Fruit fly (Drosophila melanogaster) whole organism, prepupa: ENCODE data around the gene Uros2.

Source experiments
- Blimp-1 ChIP-seq: fragments of 200-800 bp; sonication (Bioruptor generic); optimal IDR thresholded peaks from 3 replicates; lab custom pipeline; 2017; ENCODE audit warnings: missing biosample characterization, missing genetic modification characterization, mild to moderate bottlenecking, moderate library complexity, missing genetic modification reagents
- CG10631 ChIP-seq: fragments of 200-800 bp; sonication (Bioruptor generic); optimal IDR thresholded peaks from 2 replicates; lab custom pipeline; 2016; ENCODE audit warnings: missing biosample characterization, missing genetic modification characterization
- CG10669 ChIP-seq: fragments of 200-800 bp; sonication (Bioruptor generic); optimal IDR thresholded peaks from 3 replicates; lab custom pipeline; 2018; ENCODE audit warnings: missing biosample characterization, mild to moderate bottlenecking, missing genetic modification characterization, moderate library complexity
- CG11762 ChIP-seq: fragments of 200-800 bp; sonication (Bioruptor generic); optimal IDR thresholded peaks from 3 replicates; lab custom pipeline; 2016; ENCODE audit warnings: missing biosample characterization, missing genetic modification characterization; ENCODE audit not compliant: insufficient read depth
- CG11902 ChIP-seq: fragments of 200-800 bp; sonication (Bioruptor generic); optimal IDR thresholded peaks from 3 replicates; lab custom pipeline; 2016; ENCODE audit warnings: missing biosample characterization, missing genetic modification characterization
- CG1621 ChIP-seq: fragments of 200-800 bp; sonication (Bioruptor generic); optimal IDR thresholded peaks from 3 replicates; lab custom pipeline; 2018; ENCODE audit warnings: missing biosample characterization, mild to moderate bottlenecking, missing genetic modification characterization
- CG16779 ChIP-seq: fragments of 200-800 bp; sonication (Bioruptor generic); optimal IDR thresholded peaks from 3 replicates; lab custom pipeline; 2017; ENCODE audit warnings: missing biosample characterization, mild to moderate bottlenecking, missing genetic modification characterization
- CG3032 ChIP-seq: fragments of 200-800 bp; optimal IDR thresholded peaks from 2 replicates; lab custom pipeline; 2019; ENCODE audit warnings: missing biosample characterization, mild to moderate bottlenecking, missing genetic modification characterization, moderate library complexity
- CG31627 ChIP-seq: fragments of 200-800 bp; sonication (Bioruptor generic); optimal IDR thresholded peaks from 3 replicates; lab custom pipeline; 2016; ENCODE audit warnings: missing biosample characterization, missing genetic modification characterization
- CG32006 ChIP-seq: fragments of 200-800 bp; sonication (Bioruptor generic); optimal IDR thresholded peaks from 3 replicates; lab custom pipeline; 2017; ENCODE audit warnings: missing biosample characterization, mild to moderate bottlenecking, missing genetic modification characterization
- CG34406 ChIP-seq: fragments of 200-800 bp; sonication (Bioruptor generic); optimal IDR thresholded peaks from 3 replicates; lab custom pipeline; 2016; ENCODE audit warnings: missing biosample characterization, missing genetic modification characterization
- CG4318 ChIP-seq: fragments of 200-800 bp; sonication (Bioruptor generic); optimal IDR thresholded peaks from 3 replicates; lab custom pipeline; 2017; ENCODE audit warnings: missing biosample characterization, mild to moderate bottlenecking, missing genetic modification characterization
- CG6163 ChIP-seq: fragments of 200-800 bp; sonication (Bioruptor generic); IDR thresholded peaks from 3 replicates; pipeline ENCODE4 v1.3.6; 2022; ENCODE audit warnings: missing biosample characterization, missing genetic modification characterization
- CG6276 ChIP-seq: fragments of 200-800 bp; sonication (Bioruptor generic); optimal IDR thresholded peaks from 2 replicates; lab custom pipeline; 2017; ENCODE audit warnings: missing biosample characterization, mild to moderate bottlenecking, missing genetic modification characterization
- CG6808 ChIP-seq: fragments of 200-800 bp; sonication (Bioruptor generic); optimal IDR thresholded peaks from 3 replicates; lab custom pipeline; 2017; ENCODE audit warnings: missing biosample characterization, missing genetic modification characterization, mild to moderate bottlenecking, moderate library complexity, missing genetic modification reagents
- CG6854 ChIP-seq: fragments of 200-800 bp; sonication (Bioruptor generic); optimal IDR thresholded peaks from 2 replicates; lab custom pipeline; 2017; ENCODE audit warnings: missing biosample characterization, mild to moderate bottlenecking, missing genetic modification characterization
- CG7368 ChIP-seq: fragments of 200-800 bp; sonication (Bioruptor generic); optimal IDR thresholded peaks from 3 replicates; lab custom pipeline; 2016; ENCODE audit warnings: missing biosample characterization, missing genetic modification characterization
- CG9139 ChIP-seq: fragments of 200-800 bp; sonication (Bioruptor generic); optimal IDR thresholded peaks from 3 replicates; lab custom pipeline; 2017; ENCODE audit warnings: missing biosample characterization, mild to moderate bottlenecking, missing genetic modification characterization
- Eip75B ChIP-seq: fragments of 200-800 bp; sonication (Bioruptor generic); optimal IDR thresholded peaks from 3 replicates; lab custom pipeline; 2016; ENCODE audit warnings: missing biosample characterization, missing genetic modification characterization
- Eip78C ChIP-seq: fragments of 200-800 bp; sonication (Bioruptor generic); peaks from one replicate; lab custom pipeline; 2016; ENCODE audit warnings: missing biosample characterization, missing genetic modification characterization
- Eip93F ChIP-seq: fragments of 200-800 bp; sonication (Bioruptor generic); optimal IDR thresholded peaks from 2 replicates; lab custom pipeline; 2016; ENCODE audit warnings: missing biosample characterization, mild to moderate bottlenecking, missing genetic modification characterization
- Ets21C ChIP-seq: fragments of 200-800 bp; sonication (Bioruptor generic); optimal IDR thresholded peaks from 3 replicates; lab custom pipeline; 2016; ENCODE audit warnings: missing biosample characterization, missing genetic modification characterization
- Gug ChIP-seq: fragments of 200-800 bp; sonication (Bioruptor generic); IDR thresholded peaks from 2 replicates; pipeline ENCODE4 v1.3.6; 2022; ENCODE audit warnings: missing biosample characterization, missing genetic modification characterization
- Hr38 ChIP-seq: sonication (Bioruptor generic); optimal IDR thresholded peaks from 2 replicates; lab custom pipeline; 2016; ENCODE audit warnings: missing biosample characterization, missing genetic modification characterization
- Hr39 ChIP-seq: fragments of 200-800 bp; sonication (Bioruptor generic); optimal IDR thresholded peaks from 2 replicates; lab custom pipeline; 2016; ENCODE audit warnings: missing biosample characterization, missing genetic modification characterization
- Hr4 ChIP-seq: fragments of 200-800 bp; sonication (Bioruptor generic); optimal IDR thresholded peaks from 3 replicates; lab custom pipeline; 2016; ENCODE audit warnings: missing biosample characterization, missing genetic modification characterization
- Lpt ChIP-seq: fragments of 200-800 bp; sonication (Bioruptor generic); optimal IDR thresholded peaks from 3 replicates; lab custom pipeline; 2016; ENCODE audit warnings: missing biosample characterization, missing genetic modification characterization
- Met ChIP-seq: fragments of 200-800 bp; sonication (Bioruptor generic); optimal IDR thresholded peaks from 3 replicates; lab custom pipeline; 2016; ENCODE audit warnings: missing biosample characterization, missing genetic modification characterization
- Sox102F ChIP-seq: fragments of 200-800 bp; sonication (Bioruptor generic); optimal IDR thresholded peaks from 2 replicates; lab custom pipeline; 2016; ENCODE audit warnings: missing biosample characterization, mild to moderate bottlenecking, missing genetic modification characterization
- Sox15 ChIP-seq: fragments of 200-800 bp; sonication (Bioruptor generic); optimal IDR thresholded peaks from 3 replicates; lab custom pipeline; 2016; ENCODE audit warnings: missing biosample characterization, missing genetic modification characterization
- achi ChIP-seq: fragments of 200-800 bp; sonication (Bioruptor generic); optimal IDR thresholded peaks from 3 replicates; lab custom pipeline; 2016; ENCODE audit warnings: missing biosample characterization, missing genetic modification characterization
- acj6 ChIP-seq: fragments of 200-800 bp; sonication (Bioruptor generic); optimal IDR thresholded peaks from 3 replicates; lab custom pipeline; 2016; ENCODE audit warnings: missing biosample characterization, missing genetic modification characterization
- cyc ChIP-seq: fragments of 200-800 bp; sonication (Bioruptor generic); optimal IDR thresholded peaks from 3 replicates; lab custom pipeline; 2016; ENCODE audit warnings: missing biosample characterization, missing genetic modification characterization
- dac ChIP-seq: fragments of 200-800 bp; sonication (Bioruptor generic); optimal IDR thresholded peaks from 2 replicates; lab custom pipeline; 2017; ENCODE audit warnings: missing biosample characterization, mild to moderate bottlenecking, missing genetic modification characterization
- eg ChIP-seq: fragments of 200-800 bp; sonication (Bioruptor generic); IDR thresholded peaks from 3 replicates; pipeline ENCODE4 v1.3.6; 2022; ENCODE audit warnings: missing biosample characterization, missing genetic modification characterization
- esn ChIP-seq: fragments of 200-800 bp; sonication (Bioruptor generic); optimal IDR thresholded peaks from 2 replicates; lab custom pipeline; 2016; ENCODE audit warnings: missing biosample characterization, mild to moderate bottlenecking, missing genetic modification characterization, moderate library complexity
- fd59A ChIP-seq: fragments of 200-800 bp; sonication (Bioruptor generic); optimal IDR thresholded peaks from 2 replicates; lab custom pipeline; 2017; ENCODE audit warnings: missing biosample characterization, mild to moderate bottlenecking, missing genetic modification characterization, missing genetic modification reagents
- fd85E ChIP-seq: fragments of 200-800 bp; sonication (Bioruptor generic); optimal IDR thresholded peaks from 3 replicates; lab custom pipeline; 2016; ENCODE audit warnings: missing biosample characterization, missing genetic modification characterization
- lz ChIP-seq: fragments of 200-800 bp; sonication (Bioruptor generic); optimal IDR thresholded peaks from 3 replicates; lab custom pipeline; 2016; ENCODE audit warnings: missing biosample characterization, missing genetic modification characterization
- net ChIP-seq: fragments of 200-800 bp; sonication (Bioruptor generic); optimal IDR thresholded peaks from 3 replicates; lab custom pipeline; 2016; ENCODE audit warnings: missing biosample characterization, missing genetic modification characterization
- pdm3 ChIP-seq: fragments of 200-800 bp; sonication (Bioruptor generic); optimal IDR thresholded peaks from 3 replicates; lab custom pipeline; 2016; ENCODE audit warnings: missing biosample characterization, missing genetic modification characterization
- salr ChIP-seq, 2 experiments: fragments of 200-800 bp; sonication (Bioruptor generic); optimal IDR thresholded peaks; 3 replicates each; lab custom pipeline; 2016 to 2018; ENCODE audit warnings: missing biosample characterization in 2 of 2, missing genetic modification characterization in 2 of 2, mild to moderate bottlenecking in 1 of 2
- spab ChIP-seq: fragments of 200-800 bp; sonication (Bioruptor generic); optimal IDR thresholded peaks from 2 replicates; lab custom pipeline; 2017; ENCODE audit warnings: missing biosample characterization, mild to moderate bottlenecking, missing genetic modification characterization, missing genetic modification reagents
- ss ChIP-seq, 2 experiments: fragments of 200-800 bp; sonication (Bioruptor generic); optimal IDR thresholded peaks; 2 replicates in 1 of 2; 3 replicates in 1 of 2; lab custom pipeline; 2017 to 2018; ENCODE audit warnings: mild to moderate bottlenecking in 2 of 2, missing biosample characterization in 2 of 2, missing genetic modification characterization in 2 of 2, moderate library complexity in 1 of 2
- svp ChIP-seq: fragments of 200-800 bp; sonication (Bioruptor generic); peaks from one replicate; lab custom pipeline; 2016; ENCODE audit warnings: missing biosample characterization, missing genetic modification characterization
- vri ChIP-seq: fragments of 200-800 bp; sonication (Bioruptor generic); optimal IDR thresholded peaks from 3 replicates; lab custom pipeline; 2016; ENCODE audit warnings: missing biosample characterization, mild to moderate bottlenecking, missing genetic modification characterization

Gene Uros2

DNA sequence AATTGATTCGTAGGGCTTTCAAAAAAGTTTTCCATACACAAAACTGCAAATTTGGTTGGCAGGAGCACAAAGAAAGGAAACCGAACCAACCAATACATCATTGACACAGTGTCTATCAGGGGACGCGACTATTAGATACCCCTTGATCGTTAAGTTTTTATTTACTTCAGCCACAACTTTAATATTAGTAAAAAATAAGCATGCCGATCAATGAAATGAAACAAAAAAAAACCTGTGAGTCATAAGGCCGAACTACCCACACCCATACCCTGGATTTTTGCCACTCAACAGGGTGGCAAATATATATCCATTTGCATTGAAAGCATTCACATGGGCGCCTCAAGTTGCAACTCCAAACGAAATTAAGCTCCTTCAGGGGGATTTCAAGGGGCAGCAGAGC, 28.0 kb downstream of the Uros2 start (continued):
- TF ChIP-seq ss (GFP tag; optimal IDR thresholded peaks at IDR 0.05; lab: Kevin White, UChicago) (no peak), Sox102F (GFP tag; lab: Kevin White, UChicago) (peak; percentile 18), Sox15 (GFP tag; lab: Kevin White, UChicago) (no peak), CG16779 (tag; lab: Kevin White, UChicago) (no peak), cyc (GFP tag; lab: Kevin White, UChicago) (peak; percentile 32), Met (GFP tag; lab: Kevin White, UChicago) (peak; percentile 31), salr (GFP tag; optimal IDR thresholded peaks at IDR 0.05; lab: Kevin White, UChicago) (no peak)

DNA sequence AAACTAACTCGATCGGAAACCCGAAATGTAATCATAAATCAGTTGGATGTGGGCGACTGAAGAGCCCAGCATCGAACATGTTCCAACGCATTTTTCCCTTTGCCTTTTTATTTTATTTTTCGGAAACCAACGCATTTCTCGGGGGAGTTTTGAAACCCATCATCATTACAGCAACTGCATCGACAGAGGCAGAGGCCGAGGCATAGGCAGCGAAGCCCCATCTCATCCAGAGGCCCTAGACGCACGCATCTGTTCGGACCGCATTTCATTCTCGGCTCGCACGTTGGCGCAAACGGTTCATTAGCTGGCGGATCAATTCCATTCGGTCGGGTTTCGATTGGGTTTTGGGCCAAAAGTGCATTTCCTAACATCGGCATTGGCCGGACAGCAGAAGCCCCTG, 37.2 kb downstream of the Uros2 start, which contains the start of gene CG4576:
Gene CG4576 (plus strand): TSS at position 227 of the 400 bp plus-strand sequence.
- TF ChIP-seq achi (GFP tag; lab: Kevin White, UChicago) (no peak), Sox15 (GFP tag; lab: Kevin White, UChicago) (no peak), acj6 (GFP tag; lab: Kevin White, UChicago) (no peak), svp (GFP tag; lab: Kevin White, UChicago) (no peak), CG6163 (GFP tag; lab: Robert Waterston, UW) (no peak), CG1621 (tag; lab: Kevin White, UChicago) (no peak), CG3032 (no peak), CG6808 (GFP tag; lab: Kevin White, UChicago) (peak; percentile 37), CG11902 (GFP tag; lab: Kevin White, UChicago) (no peak), esn (GFP tag; lab: Kevin White, UChicago) (no peak), CG9139 (GFP tag; lab: Kevin White, UChicago) (no peak), CG4318 (GFP tag; lab: Kevin White, UChicago) (no peak), CG16779 (tag; lab: Kevin White, UChicago) (no peak), Eip78C (peak; percentile 32), Blimp-1 (GFP tag; lab: Kevin White, UChicago) (no peak), fd85E (GFP tag; lab: Kevin White, UChicago) (no peak), spab (GFP tag; lab: Kevin White, UChicago) (no peak), CG31627 (GFP tag; lab: Kevin White, UChicago) (no peak), Hr4 (no peak), ss (GFP tag; optimal IDR thresholded peaks at IDR 0.05; lab: Kevin White, UChicago) (peak in 1 of 2 experiments; percentile 18), CG32006 (no peak)

DNA sequence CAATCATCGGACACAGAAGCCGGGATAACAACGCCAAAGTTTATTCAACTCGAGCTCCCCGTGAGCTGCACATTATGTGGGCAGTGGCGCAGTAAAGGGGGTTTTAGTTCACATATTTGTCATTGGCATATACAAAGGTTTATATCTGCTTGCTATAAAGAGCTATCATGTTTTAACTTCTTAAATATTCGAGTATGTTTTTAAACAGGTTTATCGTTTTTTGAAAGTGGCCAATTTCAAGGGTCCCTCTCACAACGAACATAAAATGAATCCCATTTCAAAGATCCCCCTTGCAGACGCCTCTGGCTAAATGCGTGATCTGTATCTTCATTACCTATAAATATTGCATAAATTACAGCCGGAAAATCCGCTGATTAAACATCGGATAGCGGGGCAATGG, 39.2 kb downstream of the Uros2 start:
- TF ChIP-seq vri (GFP tag; lab: Kevin White, UChicago) (peak; percentile 45), net (GFP tag; lab: Kevin White, UChicago) (no peak), achi (GFP tag; lab: Kevin White, UChicago) (peak; percentile 76), lz (peak; percentile 80), Lpt (GFP tag; lab: Kevin White, UChicago) (peak; percentile 28), cyc (GFP tag; lab: Kevin White, UChicago) (peak; percentile 76), fd59A (peak; percentile 72), pdm3 (GFP tag; lab: Kevin White, UChicago) (peak; percentile 77), CG10631 (GFP tag; lab: Kevin White, UChicago) (peak; percentile 62), Hr38 (GFP tag; lab: Kevin White, UChicago) (no peak), CG6276 (GFP tag; lab: Kevin White, UChicago) (no peak), Ets21C (GFP tag; lab: Kevin White, UChicago) (peak; percentile 63), Eip75B (GFP tag; lab: Kevin White, UChicago) (peak; percentile 77), Hr39 (GFP tag; lab: Kevin White, UChicago) (peak; percentile 79), Eip78C (peak; percentile 95), CG34406 (GFP tag; lab: Kevin White, UChicago) (peak; percentile 65), eg (no peak), Sox102F (GFP tag; lab: Kevin White, UChicago) (peak; percentile 77), CG10669 (GFP tag; lab: Kevin White, UChicago) (peak; percentile 82), CG3032 (peak; percentile 90), CG6854 (no peak), spab (GFP tag; lab: Kevin White, UChicago) (peak; percentile 79), CG11762 (GFP tag; lab: Kevin White, UChicago) (peak; percentile 46), Met (GFP tag; lab: Kevin White, UChicago) (peak; percentile 78), CG31627 (GFP tag; lab: Kevin White, UChicago) (peak; percentile 81), Eip93F (GFP tag; lab: Kevin White, UChicago) (no peak), ss (GFP tag; optimal IDR thresholded peaks at IDR 0.05; lab: Kevin White, UChicago) (peak; percentile 84), dac (GFP tag; lab: Kevin White, UChicago) (no peak), Gug (0 out of 2 replicates have a peak, but pooled peaks have one; percentile 35), CG6808 (GFP tag; lab: Kevin White, UChicago) (peak; percentile 91), CG7368 (peak; percentile 53), salr (GFP tag; optimal IDR thresholded peaks at IDR 0.05; lab: Kevin White, UChicago) (peak in 1 of 2 experiments; percentile 65)
